Worm (Caenorhabditis elegans) whole organism, young adult: ENCODE results near the gene F53F4.12.

Experiments used
- B0019.2 ChIP-seq: fragments of 200-800 bp; sonication (Bioruptor generic); conservative IDR thresholded peaks from 2 replicates; pipeline ENCODE4 v1.3.6; 2022; ENCODE audit warnings: missing genetic modification reagents, missing genetic modification characterization, missing compliant biosample characterization
- B0035.1 ChIP-seq: sonication (generic microtip); optimal IDR thresholded peaks from 2 replicates; lab custom pipeline; 2016; ENCODE audit warnings: missing genetic modification characterization, mild to moderate bottlenecking, missing compliant biosample characterization, missing genotype, missing genetic modification reagents
- B0336.3 ChIP-seq: fragments of 200-800 bp; sonication (Bioruptor generic); IDR thresholded peaks from 2 replicates; pipeline ENCODE4 v1.3.6; 2022; ENCODE audit warnings: missing genetic modification characterization, missing compliant biosample characterization
- C06A6.2 ChIP-seq: fragments of 200-800 bp; sonication (Bioruptor generic); conservative IDR thresholded peaks from 2 replicates; pipeline ENCODE4 v1.3.6; 2022; ENCODE audit warnings: missing genetic modification characterization, missing compliant biosample characterization
- D2030.7 ChIP-seq: fragments of 200-800 bp; sonication (Bioruptor generic); IDR thresholded peaks from 2 replicates; pipeline ENCODE4 v1.3.6; 2022; ENCODE audit warnings: missing genetic modification reagents, missing genetic modification characterization, missing compliant biosample characterization
- F23B12.7 ChIP-seq: sonication (generic microtip); optimal IDR thresholded peaks from 2 replicates; lab custom pipeline; 2017; ENCODE audit warnings: missing genetic modification characterization, mild to moderate bottlenecking, missing compliant biosample characterization, antibody characterized with exemption, moderate library complexity; ENCODE audit not compliant: insufficient read depth
- F33H1.4 ChIP-seq: fragments of 200-800 bp; sonication (Bioruptor generic); IDR thresholded peaks from 2 replicates; pipeline ENCODE4 v1.3.6; 2022; ENCODE audit warnings: missing genetic modification reagents, missing genetic modification characterization, missing compliant biosample characterization
- F49E8.2 ChIP-seq: sonication (generic microtip); optimal IDR thresholded peaks from 3 replicates; lab custom pipeline; 2017; ENCODE audit warnings: missing genetic modification characterization, mild to moderate bottlenecking, missing compliant biosample characterization, antibody characterized with exemption, moderate library complexity; ENCODE audit not compliant: insufficient read depth
- F57C9.4 ChIP-seq: sonication (generic microtip); optimal IDR thresholded peaks from 2 replicates; lab custom pipeline; 2017; ENCODE audit warnings: mild to moderate bottlenecking, missing genetic modification characterization, missing compliant biosample characterization
- K11D2.4 ChIP-seq: fragments of 200-800 bp; sonication (Bioruptor generic); IDR thresholded peaks from 2 replicates; pipeline ENCODE4 v1.3.6; 2022; ENCODE audit warnings: missing genetic modification reagents, missing genetic modification characterization, missing compliant biosample characterization
- K12H6.12 ChIP-seq: fragments of 200-800 bp; sonication (Bioruptor generic); optimal IDR thresholded peaks from 2 replicates; lab custom pipeline; 2018; ENCODE audit warnings: mild to moderate bottlenecking, missing genetic modification characterization, missing compliant biosample characterization
- Y53G8AR.9 ChIP-seq: fragments of 200-800 bp; sonication (Bioruptor generic); conservative IDR thresholded peaks from 2 replicates; pipeline ENCODE4 v1.3.6; 2022; ENCODE audit warnings: missing genetic modification reagents, missing genetic modification characterization, missing compliant biosample characterization
- Y79H2A.3 ChIP-seq: fragments of 200-800 bp; sonication (Bioruptor generic); conservative IDR thresholded peaks from 2 replicates; pipeline ENCODE4 v1.3.6; 2022; ENCODE audit warnings: missing genetic modification reagents, missing genetic modification characterization, missing compliant biosample characterization
- Y95B8A.8 ChIP-seq: fragments of 200-800 bp; sonication (Bioruptor generic); IDR thresholded peaks from 2 replicates; pipeline ENCODE4 v1.3.6; 2022; ENCODE audit warnings: missing genetic modification reagents, missing genetic modification characterization, missing compliant biosample characterization
- akir-1 ChIP-seq: fragments of 200-800 bp; sonication (Bioruptor generic); optimal IDR thresholded peaks from 2 replicates; lab custom pipeline; 2018; ENCODE audit warnings: mild to moderate bottlenecking, missing genetic modification characterization, moderate library complexity, missing compliant biosample characterization
- atf-7 ChIP-seq: sonication (generic microtip); optimal IDR thresholded peaks from 2 replicates; lab custom pipeline; 2017; ENCODE audit warnings: mild to moderate bottlenecking, missing genetic modification characterization, missing compliant biosample characterization
- attf-6 ChIP-seq: fragments of 200-800 bp; sonication (Bioruptor generic); IDR thresholded peaks from 2 replicates; pipeline ENCODE4 v1.3.6; 2022; ENCODE audit warnings: missing genetic modification reagents, missing genetic modification characterization, missing compliant biosample characterization
- cebp-1 ChIP-seq, 2 experiments: fragments of 200-800 bp in 1 of 2; sonication (Bioruptor generic) in 1 of 2; sonication (generic microtip) in 1 of 2; IDR thresholded peaks in 1 of 2; optimal IDR thresholded peaks in 1 of 2; 2 replicates each; pipeline versions ENCODE4 v1.3.6 to Lab custom; 2017 to 2022; ENCODE audit warnings: missing compliant biosample characterization in 2 of 2, missing genetic modification characterization in 2 of 2, mild to moderate bottlenecking in 1 of 2, missing genetic modification reagents in 1 of 2, moderate library complexity in 1 of 2
- cebp-2 ChIP-seq: fragments of 200-800 bp; sonication (Bioruptor generic); IDR thresholded peaks from 2 replicates; pipeline ENCODE4 v1.3.6; 2022; ENCODE audit warnings: missing genetic modification characterization, missing compliant biosample characterization
- ceh-58 ChIP-seq: fragments of 200-800 bp; sonication (Bioruptor generic); IDR thresholded peaks from 2 replicates; pipeline ENCODE4 v1.3.6; 2022; ENCODE audit warnings: missing genetic modification characterization, missing compliant biosample characterization
- chd-7 ChIP-seq: sonication (generic microtip); optimal IDR thresholded peaks from 2 replicates; lab custom pipeline; 2016; ENCODE audit warnings: mild to moderate bottlenecking, missing genetic modification characterization, moderate library complexity, missing compliant biosample characterization
- egrh-3 ChIP-seq: fragments of 200-800 bp; sonication (Bioruptor generic); IDR thresholded peaks from 2 replicates; pipeline ENCODE4 v1.3.6; 2022; ENCODE audit warnings: missing genetic modification reagents, missing genetic modification characterization, missing compliant biosample characterization
- ekl-4 ChIP-seq: fragments of 200-800 bp; sonication (Bioruptor generic); IDR thresholded peaks from 2 replicates; pipeline ENCODE4 v1.3.6; 2022; ENCODE audit warnings: missing genetic modification reagents, missing genetic modification characterization, missing compliant biosample characterization
- ets-4 ChIP-seq: fragments of 200-800 bp; sonication (Bioruptor generic); optimal IDR thresholded peaks from 2 replicates; lab custom pipeline; 2018; ENCODE audit warnings: mild to moderate bottlenecking, missing genetic modification characterization, missing compliant biosample characterization
- him-1 ChIP-seq: sonication (generic microtip); optimal IDR thresholded peaks from 2 replicates; lab custom pipeline; 2016; ENCODE audit warnings: missing genotype, missing genetic modification reagents, missing genetic modification characterization, missing compliant biosample characterization
- hsf-1 ChIP-seq: fragments of 200-800 bp; sonication (Bioruptor generic); IDR thresholded peaks from 2 replicates; pipeline ENCODE4 v1.3.6; 2022; ENCODE audit warnings: missing genetic modification reagents, missing genetic modification characterization, missing compliant biosample characterization
- lag-1 ChIP-seq: fragments of 200-800 bp; sonication (Bioruptor generic); IDR thresholded peaks from 2 replicates; pipeline ENCODE4 v1.3.6; 2022; ENCODE audit warnings: missing genetic modification reagents, missing genetic modification characterization, missing compliant biosample characterization
- lin-54 ChIP-seq: fragments of 200-800 bp; sonication (Bioruptor generic); optimal IDR thresholded peaks from 2 replicates; lab custom pipeline; 2018; ENCODE audit warnings: mild to moderate bottlenecking, missing genetic modification characterization, missing compliant biosample characterization
- lsy-27 ChIP-seq: sonication (generic microtip); optimal IDR thresholded peaks from 2 replicates; lab custom pipeline; 2017; ENCODE audit warnings: missing genetic modification characterization, mild to moderate bottlenecking, missing compliant biosample characterization, antibody characterized with exemption, missing genotype, borderline replicate concordance; ENCODE audit not compliant: insufficient read depth
- madf-3 ChIP-seq: fragments of 200-800 bp; sonication (Bioruptor generic); IDR thresholded peaks from 2 replicates; pipeline ENCODE4 v1.3.6; 2022; ENCODE audit warnings: missing genetic modification reagents, missing genetic modification characterization, missing compliant biosample characterization
- madf-8 ChIP-seq: fragments of 200-800 bp; sonication (Bioruptor generic); conservative IDR thresholded peaks from 2 replicates; pipeline ENCODE4 v1.3.6; 2022; ENCODE audit warnings: missing genetic modification reagents, missing genetic modification characterization, missing compliant biosample characterization
- mcd-1 ChIP-seq: fragments of 200-800 bp; sonication (Bioruptor generic); IDR thresholded peaks from 2 replicates; pipeline ENCODE4 v1.3.6; 2022; ENCODE audit warnings: missing genetic modification reagents, missing genetic modification characterization, missing compliant biosample characterization
- mes-4 ChIP-seq: sonication (generic microtip); optimal IDR thresholded peaks from 2 replicates; lab custom pipeline; 2016; ENCODE audit warnings: missing genotype, missing genetic modification characterization, missing compliant biosample characterization
- mxl-1 ChIP-seq: sonication (generic microtip); optimal IDR thresholded peaks from 2 replicates; lab custom pipeline; 2016; ENCODE audit warnings: missing genetic modification characterization, missing compliant biosample characterization
- nhr-80 ChIP-seq: sonication (generic microtip); optimal IDR thresholded peaks from 2 replicates; lab custom pipeline; 2016; ENCODE audit warnings: missing genetic modification characterization, missing compliant biosample characterization
- pbrm-1 ChIP-seq: fragments of 200-800 bp; sonication (Bioruptor generic); IDR thresholded peaks from 2 replicates; pipeline ENCODE4 v1.3.6; 2022; ENCODE audit warnings: missing genetic modification reagents, missing genetic modification characterization, missing compliant biosample characterization
- repo-1 ChIP-seq: sonication (generic microtip); optimal IDR thresholded peaks from 2 replicates; lab custom pipeline; 2017; ENCODE audit warnings: mild to moderate bottlenecking, missing genetic modification characterization, missing compliant biosample characterization
- sea-2 ChIP-seq: fragments of 200-800 bp; sonication (Bioruptor generic); IDR thresholded peaks from 2 replicates; pipeline ENCODE4 v1.3.6; 2022; ENCODE audit warnings: missing genetic modification characterization, missing compliant biosample characterization
- snpc-4 ChIP-seq, 5 experiments: fragments of 150-350 bp in 1 of 5; sonication (generic microtip) in 4 of 5; optimal IDR thresholded peaks; 2 replicates each; lab custom pipeline; 2014 to 2018; ENCODE audit warnings: missing genetic modification characterization in 5 of 5, missing biosample characterization in 3 of 5, antibody characterized with exemption in 2 of 5, mild to moderate bottlenecking in 2 of 5, missing compliant biosample characterization in 2 of 5, missing genotype in 2 of 5, moderate library complexity in 2 of 5, missing genetic modification reagents in 1 of 5
- zfh-2 ChIP-seq: fragments of 200-800 bp; sonication (Bioruptor generic); conservative IDR thresholded peaks from 2 replicates; pipeline ENCODE4 v1.3.6; 2022; ENCODE audit warnings: missing genetic modification reagents, missing genetic modification characterization, missing compliant biosample characterization
- ztf-18 ChIP-seq: sonication (generic microtip); optimal IDR thresholded peaks from 2 replicates; lab custom pipeline; 2016; ENCODE audit warnings: missing genotype, mild to moderate bottlenecking, missing genetic modification characterization, missing compliant biosample characterization
- ztf-25 ChIP-seq: fragments of 200-800 bp; sonication (Bioruptor generic); IDR thresholded peaks from 2 replicates; pipeline ENCODE4 v1.3.6; 2022; ENCODE audit warnings: missing genetic modification reagents, missing genetic modification characterization, missing compliant biosample characterization
- ztf-28 ChIP-seq: fragments of 200-800 bp; sonication (Bioruptor generic); IDR thresholded peaks from 2 replicates; pipeline ENCODE4 v1.3.6; 2022; ENCODE audit warnings: missing genetic modification reagents, missing genetic modification characterization, missing compliant biosample characterization

The F53F4.12 gene

ce11 chrV:13638040-13638439 lies 12.2 kb downstream of the F53F4.12 start:
- TF ChIP-seq chd-7 (tag; lab: Kevin White, UChicago) (no peak), nhr-80 (tag; lab: Kevin White, UChicago) (peak; percentile 68), ets-4 (GFP tag; lab: Kevin White, UChicago) (peak; percentile 21)

- TF ChIP-seq Y79H2A.3 = 0 out of 2 replicates have a peak, but pooled peaks have one; percentile 9
- TF ChIP-seq B0035.1 = no peak
- TF ChIP-seq akir-1 = peak; percentile 90
- peak; percentile 77; the same call in 1 of the 2 replicates for TF ChIP-seq zfh-2
- TF ChIP-seq F57C9.4 (tag; lab: Kevin White, UChicago) = no peak
- 0 out of 2 replicates have a peak, but pooled peaks have one; percentile 81 for TF ChIP-seq sea-2 (GFP tag; lab: Robert Waterston, UW)
- no peak for TF ChIP-seq ekl-4 (GFP tag; lab: Robert Waterston, UW)
- TF ChIP-seq F33H1.4 (GFP tag; lab: Robert Waterston, UW) = peak; percentile 5; the same call in 1 of the 2 replicates
- peak; percentile 12; the same call in 1 of the 2 replicates for TF ChIP-seq hsf-1 (GFP tag; lab: Robert Waterston, UW)
- 0 out of 2 replicates have a peak, but pooled peaks have one; percentile 4 for TF ChIP-seq ceh-58 (GFP tag; lab: Robert Waterston, UW)
- TF ChIP-seq atf-7 = no peak
- TF ChIP-seq F23B12.7 (tag; lab: Kevin White, UChicago) = no peak
- peak; percentile 90 for TF ChIP-seq mcd-1 (GFP tag; lab: Robert Waterston, UW)
- TF ChIP-seq D2030.7 (GFP tag; lab: Robert Waterston, UW) = peak; percentile 30
- TF ChIP-seq Y53G8AR.9 (GFP tag; lab: Robert Waterston, UW) = 0 out of 2 replicates have a peak, but pooled peaks have one; percentile 22
- no peak for TF ChIP-seq snpc-4 (GFP tag; optimal IDR thresholded peaks at IDR 0.05; lab: Kevin White, UChicago)
- no peak for TF ChIP-seq snpc-4 (tag; optimal IDR thresholded peaks at IDR 0.05; lab: Kevin White, UChicago)
- TF ChIP-seq attf-6 (GFP tag; lab: Robert Waterston, UW) = no peak
- TF ChIP-seq pbrm-1 (GFP tag; lab: Robert Waterston, UW) = 0 out of 2 replicates have a peak, but pooled peaks have one; percentile 6
- peak; percentile 74; the same call in 1 of the 2 replicates for TF ChIP-seq ztf-25
- peak; percentile 30; the same call in 1 of the 2 replicates for TF ChIP-seq cebp-1 (GFP tag; IDR thresholded peaks at IDR 0.05; lab: Robert Waterston, UW)
- TF ChIP-seq cebp-1 (tag; optimal IDR thresholded peaks at IDR 0.05; lab: Kevin White, UChicago) = no peak
- TF ChIP-seq C06A6.2 (GFP tag; lab: Robert Waterston, UW) = peak; percentile 38; the same call in 1 of the 2 replicates
- no peak for TF ChIP-seq mxl-1 (tag; lab: Kevin White, UChicago)
- TF ChIP-seq mes-4 (tag; lab: Kevin White, UChicago) = no peak
- peak; percentile 3 for TF ChIP-seq lin-54
- no peak for TF ChIP-seq B0336.3 (GFP tag; lab: Robert Waterston, UW)
- no peak for TF ChIP-seq lsy-27
- TF ChIP-seq egrh-3 (GFP tag; lab: Robert Waterston, UW) = peak; percentile 100
- no peak for TF ChIP-seq repo-1
- TF ChIP-seq madf-8 = peak; percentile 43
- no peak for TF ChIP-seq F49E8.2 (tag; lab: Kevin White, UChicago)
- no peak for TF ChIP-seq ztf-18 (tag; lab: Kevin White, UChicago)
- no peak for TF ChIP-seq K12H6.12
- no peak for TF ChIP-seq chd-7 (tag; lab: Kevin White, UChicago)
- TF ChIP-seq cebp-2 (GFP tag; lab: Robert Waterston, UW) = peak; percentile 91
- peak; percentile 75 for TF ChIP-seq B0019.2
- TF ChIP-seq him-1 (tag; lab: Kevin White, UChicago) = no peak
- peak; percentile 68; the same call in 1 of the 2 replicates for TF ChIP-seq K11D2.4
- TF ChIP-seq madf-3 = peak; percentile 81
- TF ChIP-seq ztf-28 (GFP tag; lab: Robert Waterston, UW) = 0 out of 2 replicates have a peak, but pooled peaks have one; percentile 68
- peak; percentile 20; the same call in 1 of the 2 replicates for TF ChIP-seq lag-1
- TF ChIP-seq Y95B8A.8 (GFP tag; lab: Robert Waterston, UW) = 0 out of 2 replicates have a peak, but pooled peaks have one; percentile 74
These were observed 20.2 kb downstream of the F53F4.12 start for ce11 chrV:13645848-13646578.
